Fruit fly (Drosophila melanogaster) whole organism, embryonic: Measurements from ENCODE around the gene CG7231.
A peak's percentile ranks its signal among the peaks of the same experiment; 100 is the strongest.

ENCODE experiments used
- Atf6 ChIP-seq: fragments of 200-800 bp; sonication (Bioruptor generic); IDR thresholded peaks from 2 replicates; pipeline ENCODE4 v1.3.6; 2022; ENCODE audit warnings: missing biosample characterization, missing genetic modification characterization
- CG12769 ChIP-seq: fragments of 200-800 bp; sonication (Bioruptor generic); optimal IDR thresholded peaks from 2 replicates; lab custom pipeline; 2019; ENCODE audit warnings: missing biosample characterization, mild to moderate bottlenecking, missing genetic modification characterization, moderate library complexity
- CG15011 ChIP-seq: fragments of 200-800 bp; sonication (Bioruptor generic); optimal IDR thresholded peaks from 3 replicates; lab custom pipeline; 2018; ENCODE audit warnings: missing biosample characterization, mild to moderate bottlenecking, missing genetic modification characterization
- CG2199 ChIP-seq: fragments of 200-800 bp; sonication (Bioruptor generic); IDR thresholded peaks from 3 replicates; pipeline ENCODE4 v1.3.6; 2022; ENCODE audit warnings: missing biosample characterization, missing genetic modification characterization
- CG3163 ChIP-seq: fragments of 200-800 bp; sonication (Bioruptor generic); optimal IDR thresholded peaks from 3 replicates; lab custom pipeline; 2016; ENCODE audit warnings: missing biosample characterization, missing genetic modification characterization
- CG33213 ChIP-seq: fragments of 200-800 bp; sonication (Bioruptor generic); optimal IDR thresholded peaks from 3 replicates; lab custom pipeline; 2016; ENCODE audit warnings: missing biosample characterization, missing genetic modification characterization
- CG34376 ChIP-seq: fragments of 200-800 bp; sonication (Bioruptor generic); optimal IDR thresholded peaks from 2 replicates; lab custom pipeline; 2018; ENCODE audit warnings: missing biosample characterization, mild to moderate bottlenecking, missing genetic modification characterization
- CG5180 ChIP-seq: fragments of 200-800 bp; sonication (Bioruptor generic); optimal IDR thresholded peaks from 3 replicates; lab custom pipeline; 2017; ENCODE audit warnings: missing biosample characterization, missing genetic modification characterization, mild to moderate bottlenecking, moderate library complexity, missing genetic modification reagents
- CG9609 ChIP-seq: fragments of 200-800 bp; sonication (Bioruptor generic); optimal IDR thresholded peaks from 3 replicates; lab custom pipeline; 2016; ENCODE audit warnings: missing biosample characterization, missing genetic modification characterization
- CG9876 ChIP-seq: fragments of 200-800 bp; sonication (Bioruptor generic); optimal IDR thresholded peaks from 2 replicates; lab custom pipeline; 2016; ENCODE audit warnings: missing biosample characterization, missing genetic modification characterization
- CG9932 ChIP-seq: fragments of 200-800 bp; sonication (Bioruptor generic); IDR thresholded peaks from 2 replicates; pipeline ENCODE4 v1.3.6; 2022; ENCODE audit warnings: missing biosample characterization, missing genetic modification characterization
- GATAe ChIP-seq: fragments of 200-800 bp; sonication (Bioruptor generic); conservative IDR thresholded peaks from 2 replicates; pipeline ENCODE4 v1.3.6; 2022; ENCODE audit warnings: missing biosample characterization, missing genetic modification characterization
- HLHmδ ChIP-seq: fragments of 200-800 bp; sonication (Bioruptor generic); optimal IDR thresholded peaks from 2 replicates; lab custom pipeline; 2018; ENCODE audit warnings: missing biosample characterization, mild to moderate bottlenecking, missing genetic modification characterization, moderate library complexity
- Hr78 ChIP-seq, 2 experiments: fragments of 200-800 bp in 1 of 2; fragments of >200 bp in 1 of 2; sonication (Bioruptor generic) in 1 of 2; optimal IDR thresholded peaks; 2 replicates each; lab custom pipeline; 2017 to 2019; ENCODE audit warnings: missing biosample characterization in 2 of 2, missing genetic modification characterization in 2 of 2, mild to moderate bottlenecking in 1 of 2, moderate library complexity in 1 of 2
- Med ChIP-seq: fragments of 200-800 bp; sonication (Bioruptor generic); peaks from one replicate; lab custom pipeline; 2016; ENCODE audit warnings: missing biosample characterization, missing genetic modification characterization, mild to moderate bottlenecking, inconsistent platforms, moderate library complexity
- Nf-YC ChIP-seq: fragments of 200-800 bp; optimal IDR thresholded peaks from 3 replicates; lab custom pipeline; 2019; ENCODE audit warnings: missing biosample characterization, mild to moderate bottlenecking, missing genetic modification characterization, moderate library complexity
- Sox100B ChIP-seq: fragments of 200-800 bp; sonication (Bioruptor generic); optimal IDR thresholded peaks from 3 replicates; lab custom pipeline; 2018; ENCODE audit warnings: missing biosample characterization, mild to moderate bottlenecking, missing genetic modification characterization
- Sox102F ChIP-seq: fragments of 200-800 bp; sonication (Bioruptor generic); optimal IDR thresholded peaks from 2 replicates; lab custom pipeline; 2018; ENCODE audit warnings: missing biosample characterization, mild to moderate bottlenecking, missing genetic modification characterization, moderate library complexity
- Ssrp ChIP-seq: fragments of 200-800 bp; sonication (Bioruptor generic); optimal IDR thresholded peaks from 2 replicates; lab custom pipeline; 2018; ENCODE audit warnings: missing biosample characterization, mild to moderate bottlenecking, missing genetic modification characterization, moderate library complexity
- al ChIP-seq: fragments of 200-800 bp; sonication (Bioruptor generic); IDR thresholded peaks from 2 replicates; pipeline ENCODE4 v1.3.6; 2022; ENCODE audit warnings: missing biosample characterization, missing genetic modification characterization
- chinmo ChIP-seq: fragments of 200-800 bp; sonication (Bioruptor generic); IDR thresholded peaks from 4 replicates; pipeline ENCODE4 v1.3.6; 2022; ENCODE audit warnings: missing biosample characterization, missing genetic modification characterization; ENCODE audit not compliant: partially characterized antibody
- disco-r ChIP-seq: fragments of 200-800 bp; sonication (Bioruptor generic); optimal IDR thresholded peaks from 2 replicates; lab custom pipeline; 2016; ENCODE audit warnings: missing biosample characterization, missing genetic modification characterization
- exex ChIP-seq: fragments of 200-800 bp; sonication (Bioruptor generic); optimal IDR thresholded peaks from 4 replicates; lab custom pipeline; 2018; ENCODE audit warnings: missing biosample characterization, mild to moderate bottlenecking, missing genetic modification characterization, moderate library complexity
- fd64A ChIP-seq: fragments of 200-800 bp; sonication (Bioruptor generic); optimal IDR thresholded peaks from 3 replicates; lab custom pipeline; 2018; ENCODE audit warnings: missing biosample characterization, mild to moderate bottlenecking, missing genetic modification characterization
- grn ChIP-seq: fragments of 200-800 bp; sonication (Bioruptor generic); optimal IDR thresholded peaks from 3 replicates; lab custom pipeline; 2017; ENCODE audit warnings: missing biosample characterization, missing genetic modification characterization
- gsb ChIP-seq: fragments of 200-800 bp; sonication (Bioruptor generic); IDR thresholded peaks from 2 replicates; pipeline ENCODE4 v1.3.6; 2022; ENCODE audit warnings: missing biosample characterization, missing genetic modification characterization
- kni ChIP-seq: fragments of 200-800 bp; sonication (Bioruptor generic); optimal IDR thresholded peaks from 3 replicates; lab custom pipeline; 2017; ENCODE audit warnings: mild to moderate bottlenecking, missing biosample characterization, missing genetic modification reagents, missing genetic modification characterization
- knrl ChIP-seq: fragments of 200-800 bp; sonication (Bioruptor generic); IDR thresholded peaks from 3 replicates; pipeline ENCODE4 v1.3.6; 2022; ENCODE audit warnings: missing biosample characterization, missing genetic modification characterization; ENCODE audit not compliant: partially characterized antibody
- mirr ChIP-seq: fragments of 200-800 bp; sonication (Bioruptor generic); optimal IDR thresholded peaks from 3 replicates; lab custom pipeline; 2018; ENCODE audit warnings: missing biosample characterization, mild to moderate bottlenecking, missing genetic modification characterization
- nerfin-2 ChIP-seq: fragments of 200-800 bp; sonication (Bioruptor generic); IDR thresholded peaks from 2 replicates; pipeline ENCODE4 v1.3.6; 2022; ENCODE audit warnings: missing biosample characterization, missing genetic modification characterization; ENCODE audit not compliant: partially characterized antibody
- onecut ChIP-seq: fragments of 200-800 bp; sonication (Bioruptor generic); IDR thresholded peaks from 2 replicates; pipeline ENCODE4 v1.3.6; 2022; ENCODE audit warnings: missing biosample characterization, missing genetic modification characterization
- pros ChIP-seq: fragments of 200-800 bp; sonication (Bioruptor generic); optimal IDR thresholded peaks from 3 replicates; lab custom pipeline; 2019; ENCODE audit warnings: missing biosample characterization, mild to moderate bottlenecking, missing genetic modification characterization, moderate library complexity
- sd ChIP-seq: fragments of 200-800 bp; sonication (Bioruptor generic); optimal IDR thresholded peaks from 3 replicates; lab custom pipeline; 2018; ENCODE audit warnings: missing biosample characterization, mild to moderate bottlenecking, missing genetic modification characterization, moderate library complexity
- sens ChIP-seq: fragments of 200-800 bp; sonication (Bioruptor generic); peaks from one replicate; lab custom pipeline; 2016; ENCODE audit warnings: missing biosample characterization, missing genetic modification characterization
- sob ChIP-seq: fragments of 200-800 bp; sonication (Bioruptor generic); IDR thresholded peaks from 2 replicates; pipeline ENCODE4 v1.3.6; 2022; ENCODE audit warnings: missing biosample characterization, missing genetic modification characterization
- sqz ChIP-seq: fragments of 200-800 bp; sonication (Bioruptor generic); optimal IDR thresholded peaks from 3 replicates; lab custom pipeline; 2018; ENCODE audit warnings: missing biosample characterization, mild to moderate bottlenecking, missing genetic modification characterization
- sug ChIP-seq: fragments of 200-800 bp; optimal IDR thresholded peaks from 2 replicates; lab custom pipeline; 2019; ENCODE audit warnings: missing biosample characterization, mild to moderate bottlenecking, missing genetic modification characterization, moderate library complexity
- tap ChIP-seq: fragments of 200-800 bp; optimal IDR thresholded peaks from 3 replicates; lab custom pipeline; 2019; ENCODE audit warnings: missing biosample characterization, mild to moderate bottlenecking, missing genetic modification characterization, moderate library complexity
- vfl ChIP-seq: fragments of 200-800 bp; sonication (Bioruptor generic); optimal IDR thresholded peaks from 2 replicates; lab custom pipeline; 2016; ENCODE audit warnings: missing biosample characterization, missing genetic modification characterization

The CG7231 gene

dm6 chr2L:7997290-7998079, 13.7 kb downstream of the CG7231 start (continued):
- TF ChIP-seq CG9876 (GFP tag; lab: Kevin White, UChicago) (no peak), Sox102F (GFP tag; lab: Kevin White, UChicago) (peak; percentile 60)

- TF ChIP-seq kni (GFP tag; lab: Kevin White, UChicago) (peak; percentile 3), Sox100B (GFP tag; lab: Kevin White, UChicago) (no peak), vfl (GFP tag; lab: Kevin White, UChicago) (no peak), CG2199 (GFP tag; lab: Robert Waterston, UW) (peak; percentile 78; the same call in 1 of the 3 replicates), exex (peak; percentile 97), Hr78 (GFP tag; optimal IDR thresholded peaks at IDR 0.05; lab: Kevin White, UChicago) (peak in 1 of 2 experiments; percentile 98), knrl (GFP tag; lab: Robert Waterston, UW) (no peak), nerfin-2 (no peak), CG9609 (GFP tag; lab: Kevin White, UChicago) (no peak), sob (GFP tag; lab: Robert Waterston, UW) (no peak), pros (GFP tag; lab: Kevin White, UChicago) (peak; percentile 35), Nf-YC (tag; lab: Kevin White, UChicago) (no peak), CG9932 (GFP tag; lab: Robert Waterston, UW) (no peak), fd64A (GFP tag; lab: Kevin White, UChicago) (peak; percentile 31), GATAe (GFP tag; lab: Robert Waterston, UW) (0 out of 2 replicates have a peak, but pooled peaks have one; percentile 11), CG33213 (GFP tag; lab: Kevin White, UChicago) (no peak), onecut (GFP tag; lab: Robert Waterston, UW) (0 out of 2 replicates have a peak, but pooled peaks have one; percentile 1), CG12769 (peak; percentile 24), Atf6 (GFP tag; lab: Robert Waterston, UW) (0 out of 2 replicates have a peak, but pooled peaks have one; percentile 16), sens (GFP tag; lab: Kevin White, UChicago) (peak; percentile 55), Ssrp (tag; lab: Kevin White, UChicago) (no peak), CG34376 (peak; percentile 71), sqz (GFP tag; lab: Kevin White, UChicago) (peak; percentile 7), Med (peak; percentile 68), grn (GFP tag; lab: Kevin White, UChicago) (peak; percentile 96), chinmo (GFP tag; lab: Robert Waterston, UW) (peak; percentile 59; the same call in 1 of the 4 replicates), al (GFP tag; lab: Robert Waterston, UW) (no peak), CG15011 (GFP tag; lab: Kevin White, UChicago) (no peak), gsb (GFP tag; lab: Robert Waterston, UW) (no peak), disco-r (no peak), CG3163 (GFP tag; lab: Kevin White, UChicago) (no peak), HLHmδ (GFP tag; lab: Kevin White, UChicago) (peak; percentile 40), CG5180 (GFP tag; lab: Kevin White, UChicago) (peak; percentile 10), sug (peak; percentile 37), mirr (GFP tag; lab: Kevin White, UChicago) (peak; percentile 75), sd (no peak), tap (tag; lab: Kevin White, UChicago) (peak; percentile 8)
These were observed 14.3 kb downstream of the CG7231 start, which contains the start of gene CG7227 for dm6 chr2L:7998080-7998457. CG7227 (minus strand) TSS chr2L:7998151.
